Fruit fly (Drosophila melanogaster) whole organism, embryonic: ENCODE data around the gene CG15530.

Experiments
- Adf1 ChIP-seq: fragments of 200-800 bp; sonication (Bioruptor generic); IDR thresholded peaks from 2 replicates; pipeline ENCODE4 v1.3.6; 2022; ENCODE audit warnings: missing biosample characterization, missing genetic modification characterization
- Aef1 ChIP-seq: fragments of 200-800 bp; sonication (Bioruptor generic); IDR thresholded peaks from 3 replicates; pipeline ENCODE4 v1.3.6; 2022; ENCODE audit warnings: missing biosample characterization, missing genetic modification characterization
- CG1024 ChIP-seq: fragments of 200-800 bp; sonication (Bioruptor generic); IDR thresholded peaks from 2 replicates; pipeline ENCODE4 v1.3.6; 2022; ENCODE audit warnings: missing biosample characterization, missing genetic modification characterization
- CG10462 ChIP-seq: fragments of 200-800 bp; sonication (Bioruptor generic); optimal IDR thresholded peaks from 2 replicates; lab custom pipeline; 2016; ENCODE audit warnings: missing biosample characterization, missing genetic modification characterization
- CG10543 ChIP-seq: fragments of 200-800 bp; sonication (Bioruptor generic); optimal IDR thresholded peaks from 3 replicates; lab custom pipeline; 2017; ENCODE audit warnings: missing biosample characterization, mild to moderate bottlenecking, missing genetic modification characterization, moderate library complexity
- CG11456 ChIP-seq: fragments of 200-800 bp; sonication (Bioruptor generic); IDR thresholded peaks from 3 replicates; pipeline ENCODE4 v1.3.6; 2022; ENCODE audit warnings: missing biosample characterization, missing genetic modification characterization
- CG12104 ChIP-seq: fragments of 200-800 bp; sonication (Bioruptor generic); optimal IDR thresholded peaks from 3 replicates; lab custom pipeline; 2016; ENCODE audit warnings: missing biosample characterization, missing genetic modification characterization
- CG12219 ChIP-seq: fragments of 200-800 bp; sonication (Bioruptor generic); optimal IDR thresholded peaks from 3 replicates; lab custom pipeline; 2018; ENCODE audit warnings: missing biosample characterization, mild to moderate bottlenecking, missing genetic modification characterization
- CG12744 ChIP-seq: fragments of 200-800 bp; sonication (Bioruptor generic); optimal IDR thresholded peaks from 2 replicates; lab custom pipeline; 2016; ENCODE audit warnings: missing biosample characterization, missing genetic modification characterization
- CG13296 ChIP-seq: fragments of 200-800 bp; sonication (Bioruptor generic); optimal IDR thresholded peaks from 3 replicates; lab custom pipeline; 2018; ENCODE audit warnings: missing biosample characterization, mild to moderate bottlenecking, missing genetic modification characterization
- CG15514 ChIP-seq: fragments of 200-800 bp; sonication (Bioruptor generic); optimal IDR thresholded peaks from 3 replicates; lab custom pipeline; 2017; ENCODE audit warnings: missing biosample characterization, missing genetic modification characterization, mild to moderate bottlenecking, moderate library complexity, missing genetic modification reagents
- CG1603 ChIP-seq: fragments of 200-800 bp; sonication (Bioruptor generic); optimal IDR thresholded peaks from 2 replicates; lab custom pipeline; 2019; ENCODE audit warnings: missing biosample characterization, mild to moderate bottlenecking, missing genetic modification characterization, moderate library complexity
- CG1832 ChIP-seq: fragments of 200-800 bp; sonication (Bioruptor generic); optimal IDR thresholded peaks from 2 replicates; lab custom pipeline; 2017; ENCODE audit warnings: missing biosample characterization, mild to moderate bottlenecking, missing genetic modification characterization, inconsistent platforms
- CG2129 ChIP-seq: fragments of 200-800 bp; sonication (Bioruptor generic); IDR thresholded peaks from 2 replicates; pipeline ENCODE4 v1.3.6; 2022; ENCODE audit warnings: missing biosample characterization, missing genetic modification characterization; ENCODE audit not compliant: partially characterized antibody
- CG2889 ChIP-seq: fragments of 200-800 bp; sonication (Bioruptor generic); IDR thresholded peaks from 3 replicates; pipeline ENCODE4 v1.3.6; 2022; ENCODE audit warnings: missing biosample characterization, missing genetic modification characterization
- CG31441 ChIP-seq: fragments of 200-800 bp; sonication (Bioruptor generic); IDR thresholded peaks from 2 replicates; pipeline ENCODE4 v1.3.6; 2022; ENCODE audit warnings: missing biosample characterization, missing genetic modification characterization
- CG32767 ChIP-seq: fragments of 200-800 bp; sonication (Bioruptor generic); IDR thresholded peaks from 2 replicates; pipeline ENCODE4 v1.3.6; 2022; ENCODE audit warnings: missing biosample characterization, missing genetic modification characterization
- CG4730 ChIP-seq: fragments of 200-800 bp; sonication (Bioruptor generic); IDR thresholded peaks from 2 replicates; pipeline ENCODE4 v1.3.6; 2022; ENCODE audit warnings: missing biosample characterization, missing genetic modification characterization
- CG7556 ChIP-seq: fragments of 200-800 bp; sonication (Bioruptor generic); optimal IDR thresholded peaks from 2 replicates; lab custom pipeline; 2017; ENCODE audit warnings: missing biosample characterization, mild to moderate bottlenecking, missing genetic modification characterization
- CG7928 ChIP-seq: fragments of 200-800 bp; sonication (Bioruptor generic); optimal IDR thresholded peaks from 2 replicates; lab custom pipeline; 2017; ENCODE audit warnings: missing biosample characterization, mild to moderate bottlenecking, missing genetic modification characterization
- CG8478 ChIP-seq: fragments of >200 bp; optimal IDR thresholded peaks from 2 replicates; lab custom pipeline; 2018
- CG9797 ChIP-seq: fragments of 200-800 bp; sonication (Bioruptor generic); optimal IDR thresholded peaks from 3 replicates; lab custom pipeline; 2018; ENCODE audit warnings: missing biosample characterization, mild to moderate bottlenecking, missing genetic modification characterization
- Deaf1 ChIP-seq: fragments of 200-800 bp; optimal IDR thresholded peaks from 3 replicates; lab custom pipeline; 2019; ENCODE audit warnings: missing biosample characterization, mild to moderate bottlenecking, missing genetic modification characterization, moderate library complexity
- E2f2 ChIP-seq: fragments of 200-800 bp; sonication (Bioruptor generic); IDR thresholded peaks from 2 replicates; pipeline ENCODE4 v1.3.6; 2022; ENCODE audit warnings: missing biosample characterization, missing genetic modification characterization
- Eip74EF ChIP-seq, 2 experiments: fragments of 200-800 bp in 1 of 2; fragments of >200 bp in 1 of 2; sonication (Bioruptor generic) in 1 of 2; optimal IDR thresholded peaks; 2 replicates each; lab custom pipeline; 2017 to 2019; ENCODE audit warnings: missing biosample characterization in 2 of 2, missing genetic modification characterization in 2 of 2, mild to moderate bottlenecking in 1 of 2, moderate library complexity in 1 of 2
- H2.0 ChIP-seq: fragments of 200-800 bp; sonication (Bioruptor generic); IDR thresholded peaks from 2 replicates; pipeline ENCODE4 v1.3.6; 2022; ENCODE audit warnings: missing biosample characterization, missing genetic modification characterization
- HLH54F ChIP-seq: fragments of 200-800 bp; sonication (Bioruptor generic); optimal IDR thresholded peaks from 3 replicates; lab custom pipeline; 2016; ENCODE audit warnings: missing biosample characterization, missing genetic modification characterization
- Hmr ChIP-seq: fragments of 200-800 bp; sonication (Bioruptor generic); optimal IDR thresholded peaks from 3 replicates; lab custom pipeline; 2017; ENCODE audit warnings: mild to moderate bottlenecking, missing biosample characterization, missing genetic modification reagents, missing genetic modification characterization
- Hr78 ChIP-seq, 2 experiments: fragments of 200-800 bp in 1 of 2; fragments of >200 bp in 1 of 2; sonication (Bioruptor generic) in 1 of 2; optimal IDR thresholded peaks; 2 replicates each; lab custom pipeline; 2017 to 2019; ENCODE audit warnings: missing biosample characterization in 2 of 2, missing genetic modification characterization in 2 of 2, mild to moderate bottlenecking in 1 of 2, moderate library complexity in 1 of 2
- NC2β ChIP-seq: fragments of 200-800 bp; sonication (Bioruptor generic); optimal IDR thresholded peaks from 2 replicates; lab custom pipeline; 2016; ENCODE audit warnings: missing biosample characterization, missing genetic modification characterization
- Oaz ChIP-seq: fragments of 200-800 bp; sonication (Bioruptor generic); IDR thresholded peaks from 2 replicates; pipeline ENCODE4 v1.3.6; 2022; ENCODE audit warnings: missing biosample characterization, missing genetic modification characterization
- Oli ChIP-seq: fragments of 200-800 bp; sonication (Bioruptor generic); optimal IDR thresholded peaks from 2 replicates; lab custom pipeline; 2018; ENCODE audit warnings: missing biosample characterization, mild to moderate bottlenecking, missing genetic modification characterization, moderate library complexity
- Rx ChIP-seq: fragments of 200-800 bp; sonication (Bioruptor generic); IDR thresholded peaks from 2 replicates; pipeline ENCODE4 v1.3.6; 2022; ENCODE audit warnings: missing biosample characterization, missing genetic modification characterization
- Sry-β ChIP-seq: fragments of 200-800 bp; sonication (Bioruptor generic); optimal IDR thresholded peaks from 2 replicates; lab custom pipeline; 2018; ENCODE audit warnings: missing biosample characterization, mild to moderate bottlenecking, missing genetic modification characterization, moderate library complexity
- Xbp1 ChIP-seq: fragments of 200-800 bp; sonication (Bioruptor generic); optimal IDR thresholded peaks from 3 replicates; lab custom pipeline; 2016; ENCODE audit warnings: missing biosample characterization, mild to moderate bottlenecking, missing genetic modification characterization
- ara ChIP-seq: fragments of 200-800 bp; sonication (Bioruptor generic); IDR thresholded peaks from 2 replicates; pipeline ENCODE4 v1.3.6; 2022; ENCODE audit warnings: missing biosample characterization, missing genetic modification characterization
- cad ChIP-seq: fragments of >200 bp; optimal IDR thresholded peaks from 2 replicates; lab custom pipeline; 2017; ENCODE audit warnings: missing biosample characterization, missing genetic modification characterization
- da ChIP-seq: fragments of 200-800 bp; sonication (Bioruptor generic); optimal IDR thresholded peaks from 2 replicates; lab custom pipeline; 2016; ENCODE audit warnings: missing biosample characterization, missing genetic modification characterization
- dan ChIP-seq: fragments of 200-800 bp; sonication (Bioruptor generic); IDR thresholded peaks from 2 replicates; pipeline ENCODE4 v1.3.6; 2022; ENCODE audit warnings: missing biosample characterization, missing genetic modification characterization
- disco-r ChIP-seq: fragments of 200-800 bp; sonication (Bioruptor generic); optimal IDR thresholded peaks from 2 replicates; lab custom pipeline; 2016; ENCODE audit warnings: missing biosample characterization, missing genetic modification characterization
- dmrt11E ChIP-seq: fragments of 200-800 bp; sonication (Bioruptor generic); optimal IDR thresholded peaks from 3 replicates; lab custom pipeline; 2018; ENCODE audit warnings: missing biosample characterization, mild to moderate bottlenecking, missing genetic modification characterization, moderate library complexity
- dmrt99B ChIP-seq: fragments of 200-800 bp; sonication (Bioruptor generic); optimal IDR thresholded peaks from 2 replicates; lab custom pipeline; 2018; ENCODE audit warnings: missing biosample characterization, mild to moderate bottlenecking, missing genetic modification characterization, moderate library complexity
- eyg ChIP-seq: fragments of 200-800 bp; sonication (Bioruptor generic); optimal IDR thresholded peaks from 3 replicates; lab custom pipeline; 2016; ENCODE audit warnings: missing biosample characterization, missing genetic modification characterization
- fd3F ChIP-seq: fragments of 200-800 bp; sonication (Bioruptor generic); optimal IDR thresholded peaks from 2 replicates; lab custom pipeline; 2018; ENCODE audit warnings: missing biosample characterization, mild to moderate bottlenecking, missing genetic modification characterization, moderate library complexity
- hbn ChIP-seq: fragments of 200-800 bp; sonication (Bioruptor generic); IDR thresholded peaks from 2 replicates; pipeline ENCODE4 v1.3.6; 2022; ENCODE audit warnings: missing biosample characterization, missing genetic modification characterization; ENCODE audit not compliant: partially characterized antibody
- peb ChIP-seq: fragments of 200-800 bp; sonication (Bioruptor generic); IDR thresholded peaks from 2 replicates; pipeline ENCODE4 v1.3.6; 2022; ENCODE audit warnings: missing biosample characterization, missing genetic modification characterization
- pnt ChIP-seq: fragments of 200-800 bp; sonication (Bioruptor generic); optimal IDR thresholded peaks from 3 replicates; lab custom pipeline; 2016; ENCODE audit warnings: missing biosample characterization, missing genetic modification characterization
- sc ChIP-seq, 3 experiments: fragments of >200 bp in 2 of 3; fragments of 200-800 bp in 1 of 3; sonication (Bioruptor generic) in 1 of 3; optimal IDR thresholded peaks; 2 replicates in 2 of 3; 3 replicates in 1 of 3; lab custom pipeline; 2017; ENCODE audit warnings: mild to moderate bottlenecking in 1 of 3, missing biosample characterization in 1 of 3, missing genetic modification characterization in 1 of 3, missing genetic modification reagents in 1 of 3

Gene CG15530

DNA sequence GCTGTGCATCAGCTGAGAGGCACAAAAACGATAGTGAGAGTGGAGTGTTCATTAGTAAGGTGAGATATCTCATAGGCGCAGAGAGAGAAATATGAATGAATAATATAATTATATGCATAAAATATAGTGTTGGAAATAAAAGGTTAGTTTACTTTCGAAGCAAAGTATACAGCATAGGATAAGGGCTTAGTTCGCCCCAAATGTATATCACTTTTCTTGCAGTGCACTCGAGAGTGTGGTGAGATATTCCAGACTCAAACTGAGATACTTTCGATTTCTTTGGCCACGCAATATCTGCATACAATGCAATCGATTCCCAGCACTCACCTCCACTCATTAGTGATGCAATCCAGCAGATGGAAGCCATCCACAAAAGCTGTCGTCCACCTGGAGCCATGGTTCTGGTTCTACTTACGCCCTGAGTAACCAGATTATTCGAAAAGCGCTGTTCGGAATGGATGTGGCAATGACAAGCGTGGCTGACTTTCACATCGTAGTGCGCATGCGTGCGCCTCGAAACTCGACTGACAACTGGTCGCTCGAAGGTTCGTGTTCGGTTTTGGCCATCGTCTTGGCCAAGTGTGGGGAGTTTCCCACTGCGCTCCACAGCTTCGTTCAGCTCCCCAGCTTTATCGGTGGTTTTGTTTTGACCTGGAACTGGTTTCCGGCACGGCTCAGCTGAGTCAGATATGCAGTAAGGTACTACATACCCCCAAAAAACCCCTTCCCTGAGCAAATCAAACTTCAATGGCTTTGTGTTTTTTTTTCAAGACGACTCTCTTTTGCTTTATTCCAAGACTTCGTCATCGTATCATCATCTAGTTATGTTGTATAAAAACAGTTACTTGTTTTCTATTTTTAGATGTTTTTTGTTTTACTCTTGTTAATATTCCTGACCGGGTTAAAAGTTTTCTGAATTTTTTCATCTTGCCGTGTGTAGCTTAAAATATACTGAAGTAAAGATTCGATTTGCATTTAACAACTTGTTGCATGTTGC, 6.7 kb upstream of the CG15530 start, which contains the start of gene Rsod (continued):
- TF ChIP-seq H2.0 (GFP tag; lab: Robert Waterston, UW) (peak; percentile 70), dan (GFP tag; lab: Robert Waterston, UW) (no peak), Eip74EF (GFP tag; optimal IDR thresholded peaks at IDR 0.05; lab: Kevin White, UChicago) (peak in 1 of 2 experiments; percentile 11), CG11456 (GFP tag; lab: Robert Waterston, UW) (peak; percentile 63; the same call in 2 of the 3 replicates), Oli (tag; lab: Kevin White, UChicago) (peak; percentile 56), CG15514 (GFP tag; lab: Kevin White, UChicago) (no peak), Hr78 (GFP tag; optimal IDR thresholded peaks at IDR 0.05; lab: Kevin White, UChicago) (peak in 1 of 2 experiments; percentile 27), Sry-β (GFP tag; lab: Kevin White, UChicago) (no peak), fd3F (GFP tag; lab: Kevin White, UChicago) (no peak), CG2889 (GFP tag; lab: Robert Waterston, UW) (no peak), CG1832 (no peak), NC2β (no peak), Oaz (GFP tag; lab: Robert Waterston, UW) (peak; percentile 37), CG12744 (GFP tag; lab: Kevin White, UChicago) (no peak), CG32767 (GFP tag; lab: Robert Waterston, UW) (peak; percentile 38; the same call in 1 of the 2 replicates), CG10543 (GFP tag; lab: Kevin White, UChicago) (peak; percentile 27), CG1024 (GFP tag; lab: Robert Waterston, UW) (peak; percentile 35; the same call in 1 of the 2 replicates), disco-r (no peak), da (no peak), CG12104 (GFP tag; lab: Kevin White, UChicago) (peak; percentile 28), HLH54F (GFP tag; lab: Kevin White, UChicago) (no peak), CG10462 (no peak), dmrt99B (tag; lab: Kevin White, UChicago) (peak; percentile 73), CG7556 (GFP tag; lab: Kevin White, UChicago) (peak; percentile 15), Adf1 (GFP tag; lab: Robert Waterston, UW) (no peak), dmrt11E (tag; lab: Kevin White, UChicago) (peak; percentile 41), CG8478 (lab: Kevin White, UChicago) (no peak), CG12219 (GFP tag; lab: Kevin White, UChicago) (peak; percentile 52), CG31441 (GFP tag; lab: Robert Waterston, UW) (peak; percentile 52), CG7928 (GFP tag; lab: Kevin White, UChicago) (no peak), CG1603 (tag; lab: Kevin White, UChicago) (peak; percentile 64), CG13296 (GFP tag; lab: Kevin White, UChicago) (no peak), CG9797 (GFP tag; lab: Kevin White, UChicago) (no peak), peb (GFP tag; lab: Robert Waterston, UW) (peak; percentile 67), sc (optimal IDR thresholded peaks at IDR 0.05; lab: Kevin White, UChicago) (no peak), sc (GFP tag; optimal IDR thresholded peaks at IDR 0.05; lab: Kevin White, UChicago) (peak; percentile 50), E2f2 (GFP tag; lab: Robert Waterston, UW) (peak; percentile 40; the same call in 1 of the 2 replicates), ara (GFP tag; lab: Robert Waterston, UW) (peak; percentile 76), eyg (GFP tag; lab: Kevin White, UChicago) (no peak), hbn (GFP tag; lab: Robert Waterston, UW) (no peak), Rx (GFP tag; lab: Robert Waterston, UW) (peak; percentile 64), Hmr (no peak), CG2129 (GFP tag; lab: Robert Waterston, UW) (no peak), Xbp1 (GFP tag; lab: Kevin White, UChicago) (peak; percentile 59), Deaf1 (peak; percentile 83), pnt (GFP tag; lab: Kevin White, UChicago) (peak; percentile 28), CG4730 (GFP tag; lab: Robert Waterston, UW) (peak; percentile 76), Aef1 (peak; percentile 48; the same call in 2 of the 3 replicates), cad (GFP tag; lab: Kevin White, UChicago) (no peak)
